Fruit fly (Drosophila melanogaster): ENCODE measurements around the gene Ca-beta.

DNA sequence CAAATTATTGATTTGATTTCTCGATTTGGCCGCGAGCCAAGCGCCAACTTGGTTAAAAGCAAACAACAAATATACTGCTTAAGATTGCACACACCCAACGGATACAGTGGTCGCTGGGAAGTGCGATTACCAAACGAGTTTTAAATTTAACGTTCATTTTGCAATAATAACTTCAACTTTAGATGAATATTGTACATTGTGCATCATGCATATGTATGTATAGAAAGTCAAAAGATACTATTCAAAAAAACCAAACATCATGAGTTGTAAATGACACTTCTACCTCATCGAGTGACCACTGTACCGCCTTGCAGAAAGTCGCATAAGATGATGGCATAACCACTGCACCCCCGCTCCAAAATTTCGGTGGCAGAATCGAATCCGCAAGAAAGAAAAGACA is 17.4 kb upstream of the Ca-beta start:
- no peak for TF ChIP-seq insv (optimal IDR thresholded peaks at IDR 0.05)
- no peak for TF ChIP-seq ttk (optimal IDR thresholded peaks at IDR 0.05)
- TF ChIP-seq psq (optimal IDR thresholded peaks at IDR 0.05), result no peak
